Worm (Caenorhabditis elegans): ENCODE data around the gene K08H2.2.

DNA sequence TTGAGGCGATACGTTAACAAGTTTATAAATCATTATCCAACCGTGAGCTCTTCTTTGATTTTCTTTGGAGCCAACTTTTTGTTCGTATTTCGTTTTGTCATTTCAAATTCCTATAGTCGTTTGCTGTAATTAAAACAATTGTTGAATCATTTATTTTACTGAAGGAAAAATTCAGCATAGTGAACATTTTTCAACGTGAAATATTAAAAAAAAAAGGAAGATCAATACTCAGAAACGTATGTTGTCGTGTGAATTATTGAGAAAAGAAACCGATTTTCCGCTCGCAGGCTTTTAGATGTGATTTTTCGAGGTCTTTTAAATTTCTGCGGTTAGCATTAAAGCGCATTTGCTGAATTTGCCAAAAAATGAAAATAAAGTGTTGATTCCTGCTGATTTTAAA lies 44.1 kb upstream of the K08H2.2 start, which contains the start of gene phf-33:
- TF ChIP-seq him-1 (tag; optimal IDR thresholded peaks at IDR 0.05) = no peak
- no peak for TF ChIP-seq W03F9.2 (tag; optimal IDR thresholded peaks at IDR 0.05)

All from whole organism, L4/young adult.